Worm (Caenorhabditis elegans) whole organism, midembryonic: ENCODE results near the gene C52G5.3.
A peak's percentile ranks its signal among the peaks of the same experiment; 100 is the strongest.

Source experiments
- T22C8.4 ChIP-seq: fragments of 200-800 bp; sonication (Bioruptor generic); IDR thresholded peaks from 2 replicates; pipeline ENCODE4 v1.3.6; 2022; ENCODE audit warnings: missing genetic modification characterization, missing compliant biosample characterization
- cog-1 ChIP-seq: sonication (generic microtip); optimal IDR thresholded peaks from 2 replicates; lab custom pipeline; 2016; ENCODE audit warnings: missing genetic modification characterization, missing compliant biosample characterization
- flt-1 ChIP-seq: fragments of 200-800 bp; sonication (Bioruptor generic); IDR thresholded peaks from 2 replicates; pipeline ENCODE4 v1.3.6; 2022; ENCODE audit warnings: missing genetic modification characterization, missing compliant biosample characterization
- klf-2 ChIP-seq: fragments of 200-800 bp; sonication (Bioruptor generic); conservative IDR thresholded peaks from 2 replicates; pipeline ENCODE4 v1.3.6; 2022; ENCODE audit warnings: missing genetic modification reagents, missing genetic modification characterization, missing compliant biosample characterization
- med-1 ChIP-seq: sonication (generic microtip); optimal IDR thresholded peaks from 2 replicates; lab custom pipeline; 2017; ENCODE audit warnings: missing genetic modification characterization, mild to moderate bottlenecking, missing compliant biosample characterization, antibody characterized with exemption, missing genetic modification reagents; ENCODE audit not compliant: insufficient read depth
- ref-1 ChIP-seq: fragments of 200-800 bp; sonication (Bioruptor generic); conservative IDR thresholded peaks from 2 replicates; pipeline ENCODE4 v1.3.6; 2022; ENCODE audit warnings: missing genetic modification reagents, missing genetic modification characterization, missing compliant biosample characterization
- tab-1 ChIP-seq: fragments of 200-800 bp; sonication (Bioruptor generic); IDR thresholded peaks from 2 replicates; pipeline ENCODE4 v1.3.6; 2022; ENCODE audit warnings: missing genetic modification characterization, missing compliant biosample characterization
- ztf-23 ChIP-seq: fragments of 200-800 bp; sonication (Bioruptor generic); IDR thresholded peaks from 2 replicates; pipeline ENCODE4 v1.3.6; 2022; ENCODE audit warnings: missing genetic modification reagents, missing genetic modification characterization, missing compliant biosample characterization
- ztf-29 ChIP-seq: fragments of 200-800 bp; sonication (Bioruptor generic); IDR thresholded peaks from 2 replicates; pipeline ENCODE4 v1.3.6; 2022; ENCODE audit warnings: missing genetic modification reagents, missing genetic modification characterization, missing compliant biosample characterization

C52G5.3 gene

ce11 chrX:12846043-12846442, at the start of gene C52G5.3:
Gene C52G5.3 (minus strand): TSS chrX:12846143.
- TF ChIP-seq ref-1 (GFP tag; lab: Robert Waterston, UW) (no peak), T22C8.4 (GFP tag; lab: Robert Waterston, UW) (no peak), klf-2 (GFP tag; lab: Robert Waterston, UW) (no peak), flt-1 (GFP tag; lab: Robert Waterston, UW) (no peak), ztf-23 (GFP tag; lab: Robert Waterston, UW) (no peak), med-1 (GFP tag; lab: Kevin White, UChicago) (no peak), cog-1 (no peak), ztf-29 (GFP tag; lab: Robert Waterston, UW) (no peak), tab-1 (GFP tag; lab: Robert Waterston, UW) (no peak)

- TF ChIP-seq ztf-29 (GFP tag; lab: Robert Waterston, UW) (peak; percentile 68; the same call in 1 of the 2 replicates), med-1 (GFP tag; lab: Kevin White, UChicago) (peak; percentile 14), ztf-23 (GFP tag; lab: Robert Waterston, UW) (peak; percentile 86), T22C8.4 (GFP tag; lab: Robert Waterston, UW) (peak; percentile 70), klf-2 (GFP tag; lab: Robert Waterston, UW) (peak; percentile 61; the same call in 1 of the 2 replicates), tab-1 (GFP tag; lab: Robert Waterston, UW) (peak; percentile 89), cog-1 (peak; percentile 68), ref-1 (GFP tag; lab: Robert Waterston, UW) (peak; percentile 81), flt-1 (GFP tag; lab: Robert Waterston, UW) (peak; percentile 90)
Observed at ce11 chrX:12889837-12890449, 44.0 kb upstream of the C52G5.3 start.

- TF ChIP-seq ztf-23 (GFP tag; lab: Robert Waterston, UW) (no peak), klf-2 (GFP tag; lab: Robert Waterston, UW) (no peak), ztf-29 (GFP tag; lab: Robert Waterston, UW) (no peak), tab-1 (GFP tag; lab: Robert Waterston, UW) (no peak), ref-1 (GFP tag; lab: Robert Waterston, UW) (no peak), med-1 (GFP tag; lab: Kevin White, UChicago) (no peak), cog-1 (no peak), T22C8.4 (GFP tag; lab: Robert Waterston, UW) (no peak), flt-1 (GFP tag; lab: Robert Waterston, UW) (no peak)
Observed at ce11 chrX:12884873-12885272, 38.9 kb upstream of the C52G5.3 start, which contains the start of gene gpc-1. Gene gpc-1 (minus strand): TSS chrX:12884989.

ce11 chrX:12881174-12881573, 35.2 kb upstream of the C52G5.3 start:
- TF ChIP-seq med-1 (GFP tag; lab: Kevin White, UChicago), result no peak
- no peak for TF ChIP-seq cog-1
- no peak for TF ChIP-seq T22C8.4 (GFP tag; lab: Robert Waterston, UW)
- TF ChIP-seq flt-1 (GFP tag; lab: Robert Waterston, UW), result no peak
- TF ChIP-seq ztf-29 (GFP tag; lab: Robert Waterston, UW), result no peak
- TF ChIP-seq tab-1 (GFP tag; lab: Robert Waterston, UW), result no peak
- TF ChIP-seq klf-2 (GFP tag; lab: Robert Waterston, UW), result no peak
- no peak for TF ChIP-seq ztf-23 (GFP tag; lab: Robert Waterston, UW)
- no peak for TF ChIP-seq ref-1 (GFP tag; lab: Robert Waterston, UW)

ce11 chrX:12877930-12878329, 32.0 kb upstream of the C52G5.3 start:
- TF ChIP-seq klf-2 (GFP tag; lab: Robert Waterston, UW) (no peak), ztf-29 (GFP tag; lab: Robert Waterston, UW) (no peak), med-1 (GFP tag; lab: Kevin White, UChicago) (no peak), cog-1 (no peak), T22C8.4 (GFP tag; lab: Robert Waterston, UW) (no peak)

- no peak for TF ChIP-seq ztf-29 (GFP tag; lab: Robert Waterston, UW)
- TF ChIP-seq cog-1, result peak; percentile 4
- TF ChIP-seq med-1 (GFP tag; lab: Kevin White, UChicago), result no peak
Observed at ce11 chrX:12876795-12877530, 31.0 kb upstream of the C52G5.3 start, which contains the start of gene bcat-1. Gene bcat-1 (plus strand): TSS chrX:12877480.

- no peak for TF ChIP-seq cog-1
- TF ChIP-seq med-1 (GFP tag; lab: Kevin White, UChicago), result no peak
- TF ChIP-seq ztf-29 (GFP tag; lab: Robert Waterston, UW), result no peak
- no peak for TF ChIP-seq flt-1 (GFP tag; lab: Robert Waterston, UW)
- TF ChIP-seq T22C8.4 (GFP tag; lab: Robert Waterston, UW), result no peak
- no peak for TF ChIP-seq ztf-23 (GFP tag; lab: Robert Waterston, UW)
- TF ChIP-seq ref-1 (GFP tag; lab: Robert Waterston, UW), result no peak
- no peak for TF ChIP-seq tab-1 (GFP tag; lab: Robert Waterston, UW)
- no peak for TF ChIP-seq klf-2 (GFP tag; lab: Robert Waterston, UW)
Observed at ce11 chrX:12875649-12876048, 29.7 kb upstream of the C52G5.3 start.

ce11 chrX:12874798-12875342, 28.9 kb upstream of the C52G5.3 start:
- TF ChIP-seq flt-1 (GFP tag; lab: Robert Waterston, UW) (no peak), cog-1 (no peak), ztf-23 (GFP tag; lab: Robert Waterston, UW) (no peak), T22C8.4 (GFP tag; lab: Robert Waterston, UW) (no peak), ref-1 (GFP tag; lab: Robert Waterston, UW) (no peak), tab-1 (GFP tag; lab: Robert Waterston, UW) (no peak), ztf-29 (GFP tag; lab: Robert Waterston, UW) (no peak), klf-2 (GFP tag; lab: Robert Waterston, UW) (no peak), med-1 (GFP tag; lab: Kevin White, UChicago) (no peak)
